Fruit fly (Drosophila melanogaster) whole organism, embryonic: ENCODE data around the gene Gr2a.

Source experiments
- Asciz ChIP-seq: fragments of 200-800 bp; sonication (Bioruptor generic); optimal IDR thresholded peaks from 2 replicates; lab custom pipeline; 2017; ENCODE audit warnings: missing biosample characterization, mild to moderate bottlenecking, missing genetic modification characterization, missing genetic modification reagents
- Blimp-1 ChIP-seq: fragments of 200-800 bp; sonication (Bioruptor generic); optimal IDR thresholded peaks from 3 replicates; lab custom pipeline; 2018; ENCODE audit warnings: missing biosample characterization, missing genetic modification characterization, mild to moderate bottlenecking, moderate library complexity, missing genetic modification reagents
- CG10209 ChIP-seq: fragments of 200-800 bp; sonication (Bioruptor generic); optimal IDR thresholded peaks from 3 replicates; lab custom pipeline; 2017; ENCODE audit warnings: missing biosample characterization, mild to moderate bottlenecking, missing genetic modification characterization, missing genetic modification reagents
- CG10366 ChIP-seq: fragments of 200-800 bp; sonication (Bioruptor generic); IDR thresholded peaks from 2 replicates; pipeline ENCODE4 v1.3.6; 2022; ENCODE audit warnings: missing biosample characterization, missing genetic modification characterization
- CG10979 ChIP-seq: fragments of 200-800 bp; sonication (Bioruptor generic); optimal IDR thresholded peaks from 2 replicates; lab custom pipeline; 2018; ENCODE audit warnings: missing biosample characterization, mild to moderate bottlenecking, missing genetic modification characterization, moderate library complexity
- CG11398 ChIP-seq: fragments of 200-800 bp; sonication (Bioruptor generic); optimal IDR thresholded peaks from 2 replicates; lab custom pipeline; 2016; ENCODE audit warnings: missing biosample characterization, missing genetic modification characterization
- CG12071 ChIP-seq: fragments of 200-800 bp; sonication (Bioruptor generic); optimal IDR thresholded peaks from 3 replicates; lab custom pipeline; 2018; ENCODE audit warnings: missing biosample characterization, mild to moderate bottlenecking, missing genetic modification characterization
- CG14667 ChIP-seq: fragments of 200-800 bp; sonication (Bioruptor generic); IDR thresholded peaks from 2 replicates; pipeline ENCODE4 v1.3.6; 2022; ENCODE audit warnings: missing biosample characterization, missing genetic modification characterization
- CG34376 ChIP-seq: fragments of 200-800 bp; sonication (Bioruptor generic); optimal IDR thresholded peaks from 2 replicates; lab custom pipeline; 2018; ENCODE audit warnings: missing biosample characterization, mild to moderate bottlenecking, missing genetic modification characterization
- CG3838 ChIP-seq: fragments of 200-800 bp; sonication (Bioruptor generic); optimal IDR thresholded peaks from 3 replicates; lab custom pipeline; 2016; ENCODE audit warnings: missing biosample characterization, missing genetic modification characterization
- CG4854 ChIP-seq: fragments of 200-800 bp; sonication (Bioruptor generic); optimal IDR thresholded peaks from 2 replicates; lab custom pipeline; 2016; ENCODE audit warnings: missing biosample characterization, missing genetic modification characterization, inconsistent platforms
- CG7357 ChIP-seq: fragments of 200-800 bp; sonication (Bioruptor generic); IDR thresholded peaks from 3 replicates; pipeline ENCODE4 v1.3.6; 2022; ENCODE audit warnings: missing biosample characterization, missing genetic modification characterization
- CG8290 ChIP-seq, 3 experiments: fragments of 200-800 bp; sonication (Bioruptor generic); optimal IDR thresholded peaks; 2 replicates each; lab custom pipeline; 2016 to 2019; ENCODE audit warnings: missing biosample characterization in 3 of 3, missing genetic modification characterization in 3 of 3, mild to moderate bottlenecking in 2 of 3, moderate library complexity in 1 of 3
- CG8478 ChIP-seq: fragments of >200 bp; optimal IDR thresholded peaks from 2 replicates; lab custom pipeline; 2018
- Doc2 ChIP-seq: fragments of 200-800 bp; sonication (Bioruptor generic); IDR thresholded peaks from 2 replicates; pipeline ENCODE4 v1.3.6; 2022; ENCODE audit warnings: missing biosample characterization, missing genetic modification characterization
- Fer1 ChIP-seq: fragments of 200-800 bp; sonication (Bioruptor generic); optimal IDR thresholded peaks from 2 replicates; lab custom pipeline; 2017; ENCODE audit warnings: missing biosample characterization, mild to moderate bottlenecking, missing genetic modification characterization
- HLH54F ChIP-seq: fragments of 200-800 bp; sonication (Bioruptor generic); optimal IDR thresholded peaks from 3 replicates; lab custom pipeline; 2016; ENCODE audit warnings: missing biosample characterization, missing genetic modification characterization
- Hmr ChIP-seq: fragments of 200-800 bp; sonication (Bioruptor generic); optimal IDR thresholded peaks from 3 replicates; lab custom pipeline; 2017; ENCODE audit warnings: mild to moderate bottlenecking, missing biosample characterization, missing genetic modification reagents, missing genetic modification characterization
- Hr78 ChIP-seq, 2 experiments: fragments of 200-800 bp in 1 of 2; fragments of >200 bp in 1 of 2; sonication (Bioruptor generic) in 1 of 2; optimal IDR thresholded peaks; 2 replicates each; lab custom pipeline; 2017 to 2019; ENCODE audit warnings: missing biosample characterization in 2 of 2, missing genetic modification characterization in 2 of 2, mild to moderate bottlenecking in 1 of 2, moderate library complexity in 1 of 2
- Lpt ChIP-seq: fragments of >200 bp; optimal IDR thresholded peaks from 2 replicates; lab custom pipeline; 2018; ENCODE audit warnings: missing biosample characterization, missing genetic modification characterization
- Meics ChIP-seq: fragments of 200-800 bp; sonication (Bioruptor generic); optimal IDR thresholded peaks from 2 replicates; lab custom pipeline; 2017; ENCODE audit warnings: missing biosample characterization, mild to moderate bottlenecking, missing genetic modification characterization
- NFAT ChIP-seq: fragments of 200-800 bp; sonication (Bioruptor generic); IDR thresholded peaks from 2 replicates; pipeline ENCODE4 v1.3.6; 2022; ENCODE audit warnings: missing biosample characterization, missing genetic modification characterization
- Poxn ChIP-seq: fragments of 200-800 bp; sonication (Bioruptor generic); IDR thresholded peaks from 2 replicates; pipeline ENCODE4 v1.3.6; 2022; ENCODE audit warnings: missing biosample characterization, missing genetic modification characterization
- Rfx ChIP-seq: fragments of 200-800 bp; sonication (Bioruptor generic); IDR thresholded peaks from 2 replicates; pipeline ENCODE4 v1.3.6; 2022; ENCODE audit warnings: missing biosample characterization, missing genetic modification characterization
- Scr ChIP-seq: fragments of 200-800 bp; sonication (Bioruptor generic); IDR thresholded peaks from 2 replicates; pipeline ENCODE4 v1.3.6; 2022; ENCODE audit warnings: missing biosample characterization, missing genetic modification characterization; ENCODE audit not compliant: partially characterized antibody
- Sry-δ ChIP-seq: fragments of 200-800 bp; sonication (Bioruptor generic); optimal IDR thresholded peaks from 2 replicates; lab custom pipeline; 2016; ENCODE audit warnings: missing biosample characterization, missing genetic modification characterization
- Ssrp ChIP-seq: fragments of 200-800 bp; sonication (Bioruptor generic); optimal IDR thresholded peaks from 2 replicates; lab custom pipeline; 2018; ENCODE audit warnings: missing biosample characterization, mild to moderate bottlenecking, missing genetic modification characterization, moderate library complexity
- Vsx1 ChIP-seq: fragments of 200-800 bp; sonication (Bioruptor generic); optimal IDR thresholded peaks from 2 replicates; lab custom pipeline; 2017; ENCODE audit warnings: missing biosample characterization, mild to moderate bottlenecking, missing genetic modification characterization, missing genetic modification reagents
- ab ChIP-seq: fragments of 200-800 bp; sonication (Bioruptor generic); optimal IDR thresholded peaks from 2 replicates; lab custom pipeline; 2016; ENCODE audit warnings: missing biosample characterization, missing genetic modification characterization
- abd-A ChIP-seq: fragments of 200-800 bp; sonication (Bioruptor generic); optimal IDR thresholded peaks from 3 replicates; lab custom pipeline; 2019; ENCODE audit warnings: missing biosample characterization, mild to moderate bottlenecking, missing genetic modification characterization, moderate library complexity
- ara ChIP-seq: fragments of 200-800 bp; sonication (Bioruptor generic); IDR thresholded peaks from 2 replicates; pipeline ENCODE4 v1.3.6; 2022; ENCODE audit warnings: missing biosample characterization, missing genetic modification characterization
- chn ChIP-seq: fragments of 200-800 bp; sonication (Bioruptor generic); optimal IDR thresholded peaks from 2 replicates; lab custom pipeline; 2016; ENCODE audit warnings: missing biosample characterization, missing genetic modification characterization
- corto ChIP-seq: fragments of 200-800 bp; sonication (Bioruptor generic); optimal IDR thresholded peaks from 2 replicates; lab custom pipeline; 2016; ENCODE audit warnings: missing biosample characterization, mild to moderate bottlenecking, missing genetic modification characterization, moderate library complexity
- crc ChIP-seq: fragments of 200-800 bp; sonication (Bioruptor generic); optimal IDR thresholded peaks from 2 replicates; lab custom pipeline; 2016; ENCODE audit warnings: missing biosample characterization, missing genetic modification characterization
- crol ChIP-seq: fragments of 200-800 bp; sonication (Bioruptor generic); IDR thresholded peaks from 2 replicates; pipeline ENCODE4 v1.3.6; 2022; ENCODE audit warnings: missing biosample characterization, missing genetic modification characterization
- cwo ChIP-seq: fragments of 200-800 bp; sonication (Bioruptor generic); optimal IDR thresholded peaks from 3 replicates; lab custom pipeline; 2017; ENCODE audit warnings: missing biosample characterization, missing genetic modification characterization, mild to moderate bottlenecking, moderate library complexity, missing genetic modification reagents
- disco-r ChIP-seq: fragments of 200-800 bp; sonication (Bioruptor generic); optimal IDR thresholded peaks from 2 replicates; lab custom pipeline; 2016; ENCODE audit warnings: missing biosample characterization, missing genetic modification characterization
- dm ChIP-seq: fragments of 200-800 bp; sonication (Bioruptor generic); optimal IDR thresholded peaks from 3 replicates; lab custom pipeline; 2016; ENCODE audit warnings: missing biosample characterization, missing genetic modification characterization
- esg ChIP-seq: fragments of 200-800 bp; sonication (Bioruptor generic); conservative IDR thresholded peaks from 2 replicates; pipeline ENCODE4 v1.3.6; 2022; ENCODE audit warnings: missing biosample characterization, missing genetic modification characterization
- onecut ChIP-seq: fragments of 200-800 bp; sonication (Bioruptor generic); IDR thresholded peaks from 2 replicates; pipeline ENCODE4 v1.3.6; 2022; ENCODE audit warnings: missing biosample characterization, missing genetic modification characterization
- pan ChIP-seq, 4 experiments: fragments of >200 bp in 3 of 4; fragments of 200-800 bp in 1 of 4; sonication (Bioruptor generic) in 1 of 4; optimal IDR thresholded peaks in 3 of 4; IDR thresholded peaks in 1 of 4; 2 replicates each; pipeline versions ENCODE4 v1.3.6 to Lab custom; 2017 to 2022; ENCODE audit warnings: missing biosample characterization in 2 of 4, missing genetic modification characterization in 2 of 4, mixed read lengths in 1 of 4
- pita ChIP-seq: fragments of 200-800 bp; sonication (Bioruptor generic); optimal IDR thresholded peaks from 2 replicates; lab custom pipeline; 2017; ENCODE audit warnings: missing biosample characterization, mild to moderate bottlenecking, missing genetic modification characterization
- sqz ChIP-seq: fragments of 200-800 bp; sonication (Bioruptor generic); optimal IDR thresholded peaks from 3 replicates; lab custom pipeline; 2018; ENCODE audit warnings: missing biosample characterization, mild to moderate bottlenecking, missing genetic modification characterization
- sug ChIP-seq: fragments of 200-800 bp; optimal IDR thresholded peaks from 2 replicates; lab custom pipeline; 2019; ENCODE audit warnings: missing biosample characterization, mild to moderate bottlenecking, missing genetic modification characterization, moderate library complexity
- tap ChIP-seq: fragments of 200-800 bp; optimal IDR thresholded peaks from 3 replicates; lab custom pipeline; 2019; ENCODE audit warnings: missing biosample characterization, mild to moderate bottlenecking, missing genetic modification characterization, moderate library complexity
- tin ChIP-seq: fragments of 200-800 bp; sonication (Bioruptor generic); optimal IDR thresholded peaks from 3 replicates; lab custom pipeline; 2016; ENCODE audit warnings: missing biosample characterization, missing genetic modification characterization
- vnd ChIP-seq: fragments of 200-800 bp; sonication (Bioruptor generic); IDR thresholded peaks from 3 replicates; pipeline ENCODE4 v1.3.6; 2022; ENCODE audit warnings: missing biosample characterization, missing genetic modification characterization; ENCODE audit not compliant: partially characterized antibody
- zen ChIP-seq: fragments of 200-800 bp; sonication (Bioruptor generic); optimal IDR thresholded peaks from 3 replicates; lab custom pipeline; 2018; ENCODE audit warnings: missing biosample characterization, mild to moderate bottlenecking, missing genetic modification characterization, moderate library complexity

Gr2a gene

DNA sequence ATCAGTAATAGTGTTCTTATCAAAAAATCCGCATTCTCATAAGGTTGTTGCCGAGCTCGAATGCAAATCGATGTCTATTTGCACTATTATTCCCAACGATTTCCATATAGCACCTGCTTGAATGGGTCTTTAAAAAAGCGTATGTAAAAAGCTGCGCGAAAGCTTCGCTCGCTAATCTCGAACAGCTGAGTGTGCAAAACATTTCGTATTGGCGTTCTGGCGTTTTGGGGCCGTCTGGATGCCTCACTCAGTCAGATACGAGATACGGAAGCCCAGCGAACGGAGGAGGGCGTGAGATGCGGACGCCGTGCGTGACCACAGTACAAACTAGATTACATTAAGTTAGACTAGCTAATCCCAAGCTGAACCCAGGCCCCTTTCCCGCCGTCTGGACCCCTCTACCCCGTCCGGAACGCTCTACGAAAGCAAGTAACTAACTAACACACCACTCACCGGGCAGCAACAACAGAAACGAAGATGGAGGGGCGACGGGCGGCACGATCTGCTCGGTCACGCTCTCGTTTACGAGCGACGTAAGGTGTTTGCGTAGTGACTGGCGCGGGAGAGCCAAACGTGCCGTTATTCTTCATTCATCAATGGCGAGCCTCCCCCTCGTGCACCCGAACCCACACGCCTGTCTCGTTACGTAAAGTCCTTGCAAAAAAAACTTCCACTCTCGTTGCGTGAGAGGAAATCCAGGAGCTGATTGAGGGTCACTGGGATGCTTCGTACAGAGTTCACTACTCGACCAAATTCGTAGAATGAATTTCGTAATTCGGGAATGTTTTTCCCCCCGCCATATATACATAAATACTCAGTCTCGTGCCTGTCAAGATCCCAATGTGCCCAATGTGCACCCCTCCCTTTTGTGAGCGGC lies 14.5 kb downstream of the Gr2a start (continued):
- TF ChIP-seq CG8290 (GFP tag; optimal IDR thresholded peaks at IDR 0.05; lab: Kevin White, UChicago) (no peak), CG8290 (tag; optimal IDR thresholded peaks at IDR 0.05; lab: Kevin White, UChicago) (peak in 1 of 2 experiments; percentile 30), disco-r (GFP tag; lab: Kevin White, UChicago) (no peak), CG10209 (GFP tag; lab: Kevin White, UChicago) (no peak), zen (tag; lab: Kevin White, UChicago) (no peak), cwo (GFP tag; lab: Kevin White, UChicago) (peak; percentile 90), CG4854 (GFP tag; lab: Kevin White, UChicago) (no peak), Scr (GFP tag; lab: Robert Waterston, UW) (peak; percentile 13; the same call in 1 of the 2 replicates), CG10366 (GFP tag; lab: Robert Waterston, UW) (no peak), Ssrp (tag; lab: Kevin White, UChicago) (no peak), vnd (GFP tag; lab: Robert Waterston, UW) (no peak), HLH54F (no peak), esg (no peak), Sry-δ (GFP tag; lab: Kevin White, UChicago) (no peak), Meics (peak; percentile 29), Poxn (no peak), CG12071 (GFP tag; lab: Kevin White, UChicago) (no peak), chn (GFP tag; lab: Kevin White, UChicago) (no peak), ab (GFP tag; lab: Kevin White, UChicago) (no peak), Hr78 (GFP tag; optimal IDR thresholded peaks at IDR 0.05; lab: Kevin White, UChicago) (peak in 1 of 2 experiments; percentile 8), CG7357 (no peak), crc (GFP tag; lab: Kevin White, UChicago) (no peak), NFAT (no peak), CG8478 (lab: Kevin White, UChicago) (no peak), onecut (GFP tag; lab: Robert Waterston, UW) (no peak), corto (no peak), pita (no peak), Doc2 (no peak), Rfx (GFP tag; lab: Robert Waterston, UW) (peak; percentile 25; the same call in 1 of the 2 replicates), sqz (no peak), Vsx1 (no peak), Asciz (GFP tag; lab: Kevin White, UChicago) (no peak), CG11398 (GFP tag; lab: Kevin White, UChicago) (no peak), pan (optimal IDR thresholded peaks at IDR 0.05; lab: Kevin White, UChicago) (no peak), pan (GFP tag; optimal IDR thresholded peaks at IDR 0.05 in 1 of 2, IDR thresholded peaks at IDR 0.05 in 1 of 2) (no peak), ara (GFP tag; lab: Robert Waterston, UW) (no peak), CG14667 (GFP tag; lab: Robert Waterston, UW) (no peak), dm (GFP tag; lab: Kevin White, UChicago) (no peak), Lpt (GFP tag; lab: Kevin White, UChicago) (no peak), crol (GFP tag; lab: Robert Waterston, UW) (peak; percentile 96), CG3838 (GFP tag; lab: Kevin White, UChicago) (no peak), tin (no peak), tap (tag; lab: Kevin White, UChicago) (no peak), Blimp-1 (GFP tag; lab: Kevin White, UChicago) (no peak), abd-A (tag; lab: Kevin White, UChicago) (no peak), CG10979 (no peak), Fer1 (GFP tag; lab: Kevin White, UChicago) (peak; percentile 33), Hmr (GFP tag; lab: Kevin White, UChicago) (no peak), sug (tag; lab: Kevin White, UChicago) (peak; percentile 65), CG34376 (peak; percentile 71)
